Fruit fly (Drosophila melanogaster): Measurements from ENCODE around the gene Syx17.

DNA sequence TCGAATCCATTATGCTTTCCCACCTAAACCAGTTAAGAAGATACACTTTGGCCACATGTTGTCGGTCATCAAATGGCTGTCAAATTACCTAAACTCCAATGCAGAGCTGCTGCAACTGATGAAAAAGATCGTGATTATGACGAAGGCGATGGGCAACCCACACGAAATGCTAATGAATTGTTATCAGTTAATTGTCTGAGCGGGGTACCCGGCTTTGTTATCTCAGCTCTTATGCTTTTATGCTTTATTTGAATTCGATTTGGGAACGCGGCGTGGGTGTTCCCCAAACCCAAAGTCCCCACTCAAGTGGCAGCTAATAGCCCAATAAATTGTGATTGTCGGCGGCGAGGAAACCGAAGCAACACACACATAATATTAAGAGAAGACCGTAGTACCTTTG, 20.7 kb upstream of the Syx17 start:
- TF ChIP-seq CG6808 (GFP tag; optimal IDR thresholded peaks at IDR 0.05) (no peak), CG3032 (tag; optimal IDR thresholded peaks at IDR 0.05) (no peak), CG34406 (GFP tag; optimal IDR thresholded peaks at IDR 0.05) (no peak), CG8632 (GFP tag; optimal IDR thresholded peaks at IDR 0.05) (no peak), Eip75B (GFP tag; optimal IDR thresholded peaks at IDR 0.05) (no peak), CG6854 (GFP tag; optimal IDR thresholded peaks at IDR 0.05) (no peak), esn (GFP tag; optimal IDR thresholded peaks at IDR 0.05) (no peak), CG11902 (GFP tag; optimal IDR thresholded peaks at IDR 0.05) (no peak), CG6792 (GFP tag; optimal IDR thresholded peaks at IDR 0.05) (no peak), vri (GFP tag; optimal IDR thresholded peaks at IDR 0.05) (no peak), Met (GFP tag; optimal IDR thresholded peaks at IDR 0.05) (no peak), svp (GFP tag) (no peak), CG6163 (GFP tag; IDR thresholded peaks at IDR 0.05) (no peak)

Measured in whole organism, prepupa.